Worm (Caenorhabditis elegans): ENCODE results near the gene orc-3.

DNA sequence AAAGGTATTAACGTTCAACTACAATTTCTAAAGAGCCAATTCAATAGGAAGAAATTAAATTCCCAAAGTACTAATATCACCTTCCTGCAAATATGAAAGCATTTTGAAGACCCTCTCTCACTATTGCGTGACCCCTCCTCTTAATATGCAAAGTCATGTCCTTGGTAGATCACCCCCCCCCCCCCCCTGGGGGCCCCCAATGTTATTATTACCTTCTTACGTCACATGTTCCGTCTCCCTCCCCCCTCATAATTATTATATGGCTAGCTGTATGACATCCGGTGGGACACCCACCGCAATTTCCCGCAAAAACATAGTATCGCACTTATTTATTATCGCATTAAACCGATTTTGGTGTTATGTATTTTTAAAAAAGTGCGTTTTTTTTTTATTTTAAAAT, 46.0 kb upstream of the orc-3 start:
- TF ChIP-seq tbx-37 (GFP tag; conservative IDR thresholded peaks at IDR 0.05) (no peak), ama-1 (optimal IDR thresholded peaks at IDR 0.05) (no peak), F13C5.2 (tag; optimal IDR thresholded peaks at IDR 0.05) (no peak), scrt-1 (GFP tag; IDR thresholded peaks at IDR 0.05) (no peak), ets-7 (tag; optimal IDR thresholded peaks at IDR 0.05) (no peak), B0310.2 (tag; optimal IDR thresholded peaks at IDR 0.05) (no peak), pes-1 (GFP tag; IDR thresholded peaks at IDR 0.05) (no peak)
